Worm (Caenorhabditis elegans) whole organism, L1 larva: ENCODE data around the gene ZK666.11.

ENCODE experiments used
- Y116A8C.19 ChIP-seq: sonication (generic microtip); optimal IDR thresholded peaks from 2 replicates; lab custom pipeline; 2016; ENCODE audit warnings: missing compliant biosample characterization, missing genetic modification characterization, borderline replicate concordance
- nhr-85 ChIP-seq: sonication (generic microtip); peaks from one replicate; lab custom pipeline; 2016; ENCODE audit warnings: missing genetic modification characterization, inconsistent platforms, missing compliant biosample characterization
- sptf-1 ChIP-seq: fragments of 150-350 bp; optimal IDR thresholded peaks from 2 replicates; lab custom pipeline; 2014; ENCODE audit warnings: missing biosample characterization, missing genetic modification characterization
- sup-37 ChIP-seq: fragments of 200-800 bp; sonication (Bioruptor generic); optimal IDR thresholded peaks from 2 replicates; lab custom pipeline; 2018; ENCODE audit warnings: mild to moderate bottlenecking, missing genetic modification characterization, missing compliant biosample characterization

DNA sequence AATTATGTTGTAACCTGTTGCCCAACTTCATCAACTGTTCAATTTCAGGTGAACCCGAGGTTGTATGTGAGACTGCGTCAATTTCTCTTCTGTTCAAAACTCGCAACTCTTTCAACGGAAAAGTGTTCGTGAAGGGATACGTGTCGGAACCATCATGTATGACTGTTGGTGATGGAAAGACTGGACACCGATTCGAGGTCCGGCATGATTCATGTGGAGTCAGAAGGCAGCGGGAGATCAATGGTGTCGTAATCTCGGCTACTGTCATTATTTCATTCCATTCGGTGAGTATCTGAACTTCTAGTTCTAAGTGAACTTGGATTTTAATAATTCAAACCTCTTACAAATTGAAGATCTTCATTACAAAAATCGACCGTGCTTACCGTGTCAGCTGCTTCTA is 44.5 kb upstream of the ZK666.11 start:
- TF ChIP-seq nhr-85 (tag; lab: Kevin White, UChicago): no peak
- no peak for TF ChIP-seq sup-37
- TF ChIP-seq Y116A8C.19: no peak
- no peak for TF ChIP-seq sptf-1 (tag; lab: Kevin White, UChicago)
